Worm (Caenorhabditis elegans) whole organism, L2 larva: ENCODE results near the gene pitr-1.

Experiments
- lin-13 ChIP-seq: fragments of 150-350 bp; optimal IDR thresholded peaks from 2 replicates; lab custom pipeline; 2014; ENCODE audit warnings: missing biosample characterization, missing genetic modification reagents, missing genetic modification characterization
- zag-1 ChIP-seq: fragments of 150-350 bp; optimal IDR thresholded peaks from 2 replicates; lab custom pipeline; 2014; ENCODE audit warnings: missing biosample characterization, missing genetic modification characterization

- no peak for TF ChIP-seq lin-13
- no peak for TF ChIP-seq zag-1 (tag; lab: Kevin White, UChicago)
Measured at ce11 chrIV:7393700-7394099, at the start of gene pitr-1.
